Fruit fly (Drosophila melanogaster) whole organism, pupa: ENCODE measurements around the gene Vps13D.

Experiments used
- CG12605 ChIP-seq: fragments of 200-800 bp; sonication (Bioruptor generic); IDR thresholded peaks from 2 replicates; pipeline ENCODE4 v1.3.6; 2022; ENCODE audit warnings: missing biosample characterization, missing genetic modification characterization
- CG14655 ChIP-seq: fragments of 200-800 bp; sonication (Bioruptor generic); optimal IDR thresholded peaks from 3 replicates; lab custom pipeline; 2017; ENCODE audit warnings: mild to moderate bottlenecking, missing biosample characterization, missing genetic modification reagents, missing genetic modification characterization
- CG32121 ChIP-seq: fragments of 200-800 bp; sonication (Bioruptor generic); IDR thresholded peaks from 2 replicates; pipeline ENCODE4 v1.3.6; 2022; ENCODE audit warnings: missing biosample characterization, missing genetic modification characterization
- CG34367 ChIP-seq: fragments of 200-800 bp; sonication (Bioruptor generic); optimal IDR thresholded peaks from 2 replicates; lab custom pipeline; 2018; ENCODE audit warnings: missing biosample characterization, mild to moderate bottlenecking, missing genetic modification characterization
- CG4496 ChIP-seq: fragments of 200-800 bp; sonication (Bioruptor generic); IDR thresholded peaks from 3 replicates; pipeline ENCODE4 v1.3.6; 2022; ENCODE audit warnings: missing biosample characterization, missing genetic modification characterization
- CG8301 ChIP-seq: fragments of 200-800 bp; sonication (Bioruptor generic); optimal IDR thresholded peaks from 2 replicates; lab custom pipeline; 2018; ENCODE audit warnings: missing biosample characterization, mild to moderate bottlenecking, missing genetic modification characterization
- D1 ChIP-seq: fragments of 200-800 bp; sonication (Bioruptor generic); optimal IDR thresholded peaks from 2 replicates; lab custom pipeline; 2018; ENCODE audit warnings: missing biosample characterization, mild to moderate bottlenecking, missing genetic modification characterization, moderate library complexity
- EcR ChIP-seq: fragments of 200-800 bp; sonication (Bioruptor generic); optimal IDR thresholded peaks from 3 replicates; lab custom pipeline; 2019; ENCODE audit warnings: missing biosample characterization, missing genetic modification characterization, mild to moderate bottlenecking, moderate library complexity, missing genetic modification reagents
- Ets98B ChIP-seq: fragments of 200-800 bp; sonication (Bioruptor generic); IDR thresholded peaks from 2 replicates; pipeline ENCODE4 v1.3.6; 2022; ENCODE audit warnings: missing biosample characterization, missing genetic modification characterization
- Pif1A ChIP-seq: fragments of 200-800 bp; sonication (Bioruptor generic); optimal IDR thresholded peaks from 3 replicates; lab custom pipeline; 2016; ENCODE audit warnings: missing biosample characterization, missing genetic modification characterization
- Snoo ChIP-seq: fragments of 200-800 bp; sonication (Bioruptor generic); optimal IDR thresholded peaks from 3 replicates; lab custom pipeline; 2017; ENCODE audit warnings: missing biosample characterization, mild to moderate bottlenecking, missing genetic modification characterization, inconsistent platforms
- gl ChIP-seq: fragments of 200-800 bp; sonication (Bioruptor generic); optimal IDR thresholded peaks from 2 replicates; lab custom pipeline; 2018; ENCODE audit warnings: missing biosample characterization, mild to moderate bottlenecking, missing genetic modification characterization
- rn ChIP-seq: fragments of 200-800 bp; sonication (Bioruptor generic); IDR thresholded peaks from 2 replicates; pipeline ENCODE4 v1.3.6; 2022; ENCODE audit warnings: missing biosample characterization, missing genetic modification characterization

DNA sequence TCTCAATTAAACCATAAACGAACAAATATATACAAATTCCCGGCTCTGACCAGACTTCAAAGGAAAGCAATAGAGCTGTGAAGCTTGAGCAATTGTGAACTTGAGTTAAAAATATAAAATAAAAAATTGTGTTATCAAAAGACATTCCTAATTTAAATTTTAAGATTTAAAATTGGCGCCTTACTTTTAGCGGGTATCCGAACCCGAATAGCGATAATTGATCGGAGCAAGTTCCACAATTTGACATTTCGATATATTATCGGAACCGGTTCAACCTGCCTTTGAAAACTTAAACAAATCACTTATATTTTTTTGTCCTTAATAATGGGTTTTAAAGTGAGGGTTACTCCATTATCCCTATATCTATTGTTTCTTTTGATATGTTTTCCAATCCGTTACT lies 22.1 kb upstream of the Vps13D start:
- TF ChIP-seq Pif1A (GFP tag; lab: Kevin White, UChicago), result no peak
- no peak for TF ChIP-seq Snoo (tag; lab: Kevin White, UChicago)
- no peak for TF ChIP-seq gl (tag; lab: Kevin White, UChicago)
- TF ChIP-seq Ets98B (GFP tag; lab: Robert Waterston, UW), result no peak
- TF ChIP-seq EcR (GFP tag; lab: Kevin White, UChicago), result no peak
- no peak for TF ChIP-seq CG32121 (GFP tag; lab: Robert Waterston, UW)
- no peak for TF ChIP-seq CG4496
- no peak for TF ChIP-seq CG34367 (tag; lab: Kevin White, UChicago)
- no peak for TF ChIP-seq CG12605 (GFP tag; lab: Robert Waterston, UW)
- no peak for TF ChIP-seq CG8301 (tag; lab: Kevin White, UChicago)
- no peak for TF ChIP-seq D1 (tag; lab: Kevin White, UChicago)
- no peak for TF ChIP-seq CG14655 (GFP tag; lab: Kevin White, UChicago)
- no peak for TF ChIP-seq rn
